Fruit fly (Drosophila melanogaster) whole organism, pupa: Measurements from ENCODE around the gene CG3036.

Experiments used
- CG10348 ChIP-seq: fragments of 200-800 bp; sonication (Bioruptor generic); IDR thresholded peaks from 2 replicates; pipeline ENCODE4 v1.3.6; 2022; ENCODE audit warnings: missing biosample characterization, missing genetic modification characterization
- CG12605 ChIP-seq: fragments of 200-800 bp; sonication (Bioruptor generic); IDR thresholded peaks from 2 replicates; pipeline ENCODE4 v1.3.6; 2022; ENCODE audit warnings: missing biosample characterization, missing genetic modification characterization
- CG13204 ChIP-seq: fragments of 200-800 bp; sonication (Bioruptor generic); optimal IDR thresholded peaks from 2 replicates; lab custom pipeline; 2018; ENCODE audit warnings: missing biosample characterization, mild to moderate bottlenecking, missing genetic modification characterization, moderate library complexity
- CG14655 ChIP-seq: fragments of 200-800 bp; sonication (Bioruptor generic); optimal IDR thresholded peaks from 3 replicates; lab custom pipeline; 2017; ENCODE audit warnings: mild to moderate bottlenecking, missing biosample characterization, missing genetic modification reagents, missing genetic modification characterization
- CG15710 ChIP-seq: fragments of 200-800 bp; sonication (Bioruptor generic); optimal IDR thresholded peaks from 2 replicates; lab custom pipeline; 2018; ENCODE audit warnings: missing biosample characterization, mild to moderate bottlenecking, missing genetic modification characterization, moderate library complexity
- CG17806 ChIP-seq: fragments of 200-800 bp; sonication (Bioruptor generic); optimal IDR thresholded peaks from 2 replicates; lab custom pipeline; 2018; ENCODE audit warnings: missing biosample characterization, mild to moderate bottlenecking, missing genetic modification characterization, moderate library complexity
- CG32121 ChIP-seq: fragments of 200-800 bp; sonication (Bioruptor generic); IDR thresholded peaks from 2 replicates; pipeline ENCODE4 v1.3.6; 2022; ENCODE audit warnings: missing biosample characterization, missing genetic modification characterization
- CG34367 ChIP-seq: fragments of 200-800 bp; sonication (Bioruptor generic); optimal IDR thresholded peaks from 2 replicates; lab custom pipeline; 2018; ENCODE audit warnings: missing biosample characterization, mild to moderate bottlenecking, missing genetic modification characterization
- CG4496 ChIP-seq: fragments of 200-800 bp; sonication (Bioruptor generic); IDR thresholded peaks from 3 replicates; pipeline ENCODE4 v1.3.6; 2022; ENCODE audit warnings: missing biosample characterization, missing genetic modification characterization
- CG8159 ChIP-seq: fragments of 200-800 bp; sonication (Bioruptor generic); optimal IDR thresholded peaks from 3 replicates; lab custom pipeline; 2018; ENCODE audit warnings: missing biosample characterization, mild to moderate bottlenecking, missing genetic modification characterization, moderate library complexity
- CG8301 ChIP-seq: fragments of 200-800 bp; sonication (Bioruptor generic); optimal IDR thresholded peaks from 2 replicates; lab custom pipeline; 2018; ENCODE audit warnings: missing biosample characterization, mild to moderate bottlenecking, missing genetic modification characterization
- CG9948 ChIP-seq: fragments of 200-800 bp; sonication (Bioruptor generic); optimal IDR thresholded peaks from 2 replicates; lab custom pipeline; 2018; ENCODE audit warnings: missing biosample characterization, mild to moderate bottlenecking, missing genetic modification characterization, moderate library complexity
- D1 ChIP-seq: fragments of 200-800 bp; sonication (Bioruptor generic); optimal IDR thresholded peaks from 2 replicates; lab custom pipeline; 2018; ENCODE audit warnings: missing biosample characterization, mild to moderate bottlenecking, missing genetic modification characterization, moderate library complexity
- EcR ChIP-seq: fragments of 200-800 bp; sonication (Bioruptor generic); optimal IDR thresholded peaks from 3 replicates; lab custom pipeline; 2019; ENCODE audit warnings: missing biosample characterization, missing genetic modification characterization, mild to moderate bottlenecking, moderate library complexity, missing genetic modification reagents
- Ets98B ChIP-seq: fragments of 200-800 bp; sonication (Bioruptor generic); IDR thresholded peaks from 2 replicates; pipeline ENCODE4 v1.3.6; 2022; ENCODE audit warnings: missing biosample characterization, missing genetic modification characterization
- Pif1A ChIP-seq: fragments of 200-800 bp; sonication (Bioruptor generic); optimal IDR thresholded peaks from 3 replicates; lab custom pipeline; 2016; ENCODE audit warnings: missing biosample characterization, missing genetic modification characterization
- Pif1B ChIP-seq: fragments of 200-800 bp; sonication (Bioruptor generic); optimal IDR thresholded peaks from 3 replicates; lab custom pipeline; 2016; ENCODE audit warnings: missing biosample characterization, missing genetic modification characterization
- Snoo ChIP-seq: fragments of 200-800 bp; sonication (Bioruptor generic); optimal IDR thresholded peaks from 3 replicates; lab custom pipeline; 2017; ENCODE audit warnings: missing biosample characterization, mild to moderate bottlenecking, missing genetic modification characterization, inconsistent platforms
- fd96Ca ChIP-seq: fragments of 200-800 bp; sonication (Bioruptor generic); IDR thresholded peaks from 3 replicates; pipeline ENCODE4 v1.3.6; 2022; ENCODE audit warnings: missing biosample characterization, missing genetic modification characterization
- gl ChIP-seq: fragments of 200-800 bp; sonication (Bioruptor generic); optimal IDR thresholded peaks from 2 replicates; lab custom pipeline; 2018; ENCODE audit warnings: missing biosample characterization, mild to moderate bottlenecking, missing genetic modification characterization
- rn ChIP-seq: fragments of 200-800 bp; sonication (Bioruptor generic); IDR thresholded peaks from 2 replicates; pipeline ENCODE4 v1.3.6; 2022; ENCODE audit warnings: missing biosample characterization, missing genetic modification characterization

The CG3036 gene

dm6 chr2L:4915715-4916153, 23.8 kb downstream of the CG3036 start:
- TF ChIP-seq CG13204 (GFP tag; lab: Kevin White, UChicago) (peak; percentile 22), CG9948 (peak; percentile 56), CG14655 (GFP tag; lab: Kevin White, UChicago) (peak; percentile 60), D1 (tag; lab: Kevin White, UChicago) (no peak), Ets98B (GFP tag; lab: Robert Waterston, UW) (no peak), gl (no peak), CG8159 (peak; percentile 75), CG17806 (tag; lab: Kevin White, UChicago) (peak; percentile 33), Pif1B (GFP tag; lab: Kevin White, UChicago) (peak; percentile 9), Pif1A (GFP tag; lab: Kevin White, UChicago) (no peak), EcR (GFP tag; lab: Kevin White, UChicago) (no peak), CG34367 (tag; lab: Kevin White, UChicago) (peak; percentile 30), CG12605 (no peak), fd96Ca (GFP tag; lab: Robert Waterston, UW) (no peak; the same call in 2 of the 3 replicates), CG15710 (tag; lab: Kevin White, UChicago) (peak; percentile 63), Snoo (tag; lab: Kevin White, UChicago) (peak; percentile 41), CG8301 (tag; lab: Kevin White, UChicago) (peak; percentile 9), CG4496 (GFP tag; lab: Robert Waterston, UW) (no peak), CG32121 (GFP tag; lab: Robert Waterston, UW) (no peak), rn (GFP tag; lab: Robert Waterston, UW) (no peak), CG10348 (GFP tag; lab: Robert Waterston, UW) (no peak)

- no peak for TF ChIP-seq CG17806 (tag; lab: Kevin White, UChicago)
- no peak for TF ChIP-seq CG32121 (GFP tag; lab: Robert Waterston, UW)
- TF ChIP-seq Ets98B (GFP tag; lab: Robert Waterston, UW): no peak
- no peak for TF ChIP-seq CG9948
- no peak for TF ChIP-seq fd96Ca (GFP tag; lab: Robert Waterston, UW)
- TF ChIP-seq CG8301 (tag; lab: Kevin White, UChicago): no peak
- TF ChIP-seq CG10348 (GFP tag; lab: Robert Waterston, UW): no peak
These were observed 24.8 kb downstream of the CG3036 start for dm6 chr2L:4916738-4917137.

- TF ChIP-seq rn (GFP tag; lab: Robert Waterston, UW): no peak
- no peak for TF ChIP-seq D1 (tag; lab: Kevin White, UChicago)
- no peak for TF ChIP-seq CG14655 (GFP tag; lab: Kevin White, UChicago)
- no peak for TF ChIP-seq Pif1B (GFP tag; lab: Kevin White, UChicago)
- no peak for TF ChIP-seq CG32121 (GFP tag; lab: Robert Waterston, UW)
- no peak for TF ChIP-seq CG17806 (tag; lab: Kevin White, UChicago)
- no peak for TF ChIP-seq gl
- TF ChIP-seq CG8301 (tag; lab: Kevin White, UChicago): no peak
- TF ChIP-seq CG13204 (GFP tag; lab: Kevin White, UChicago): no peak
- TF ChIP-seq fd96Ca (GFP tag; lab: Robert Waterston, UW): no peak
- peak; percentile 28; the same call in 1 of the 2 replicates for TF ChIP-seq CG12605
- no peak for TF ChIP-seq Snoo (tag; lab: Kevin White, UChicago)
- no peak for TF ChIP-seq Pif1A (GFP tag; lab: Kevin White, UChicago)
- TF ChIP-seq CG8159: no peak
- TF ChIP-seq CG10348 (GFP tag; lab: Robert Waterston, UW): no peak
- no peak for TF ChIP-seq Ets98B (GFP tag; lab: Robert Waterston, UW)
- TF ChIP-seq CG4496 (GFP tag; lab: Robert Waterston, UW): peak; percentile 55; the same call in 2 of the 3 replicates
- TF ChIP-seq, all 21 proteins: peak for 2
These were observed 36.4 kb downstream of the CG3036 start for dm6 chr2L:4928340-4928739.

- TF ChIP-seq CG8159: no peak
- TF ChIP-seq CG12605: peak; percentile 57; the same call in 1 of the 2 replicates
- no peak for TF ChIP-seq CG8301 (tag; lab: Kevin White, UChicago)
- TF ChIP-seq CG15710 (tag; lab: Kevin White, UChicago): no peak
- TF ChIP-seq rn (GFP tag; lab: Robert Waterston, UW): no peak
- no peak for TF ChIP-seq CG10348 (GFP tag; lab: Robert Waterston, UW)
- TF ChIP-seq Snoo (tag; lab: Kevin White, UChicago): no peak
- no peak for TF ChIP-seq gl
- no peak for TF ChIP-seq Pif1A (GFP tag; lab: Kevin White, UChicago)
- TF ChIP-seq CG9948: no peak
- no peak for TF ChIP-seq CG13204 (GFP tag; lab: Kevin White, UChicago)
- TF ChIP-seq CG4496 (GFP tag; lab: Robert Waterston, UW): peak; percentile 35; the same call in 2 of the 3 replicates
- TF ChIP-seq CG17806 (tag; lab: Kevin White, UChicago): no peak
- no peak for TF ChIP-seq Pif1B (GFP tag; lab: Kevin White, UChicago)
- TF ChIP-seq CG34367 (tag; lab: Kevin White, UChicago): no peak
- TF ChIP-seq EcR (GFP tag; lab: Kevin White, UChicago): no peak
- TF ChIP-seq D1 (tag; lab: Kevin White, UChicago): no peak
- TF ChIP-seq fd96Ca (GFP tag; lab: Robert Waterston, UW): no peak
- peak; percentile 54; the same call in 1 of the 2 replicates for TF ChIP-seq Ets98B (GFP tag; lab: Robert Waterston, UW)
- TF ChIP-seq CG14655 (GFP tag; lab: Kevin White, UChicago): peak; percentile 14
- TF ChIP-seq CG32121 (GFP tag; lab: Robert Waterston, UW): peak; percentile 31; the same call in 1 of the 2 replicates
These were observed 38.6 kb downstream of the CG3036 start for dm6 chr2L:4930541-4930940.

- no peak for TF ChIP-seq Pif1A (GFP tag; lab: Kevin White, UChicago)
These were observed 40.4 kb downstream of the CG3036 start, which contains the start of gene hoe1 for dm6 chr2L:4932284-4932683. TSS of gene hoe1 (minus strand) at chr2L:4932384.
